Worm (Caenorhabditis elegans): ENCODE data around the gene Y39A1C.1.

Gene Y39A1C.1

DNA sequence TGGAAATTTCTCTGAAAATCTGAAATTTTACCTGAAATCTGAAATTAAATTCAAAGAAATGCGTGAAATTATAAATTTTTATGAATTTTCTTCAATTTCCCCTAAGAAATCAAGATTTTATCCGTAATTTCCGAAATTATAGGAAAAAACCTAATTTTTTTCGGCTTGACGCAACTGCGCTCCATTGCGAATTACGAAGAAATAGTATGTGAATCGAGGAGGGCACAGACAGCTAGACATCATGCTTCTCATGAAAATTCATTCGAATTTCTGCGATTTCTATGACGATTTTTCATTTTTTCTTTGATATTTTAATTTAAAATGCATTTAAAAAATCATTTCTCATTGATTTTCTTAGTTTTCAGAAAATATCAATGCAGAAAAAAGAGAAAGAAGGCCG, 26.7 kb downstream of the Y39A1C.1 start (continued):
- TF ChIP-seq ceh-9 (tag; optimal IDR thresholded peaks at IDR 0.05) (no peak), K02D7.2 (tag; optimal IDR thresholded peaks at IDR 0.05) (no peak), ets-4 (tag; optimal IDR thresholded peaks at IDR 0.05) (no peak), ceh-18 (tag; optimal IDR thresholded peaks at IDR 0.05) (peak; percentile 8), C08G9.2 (tag; optimal IDR thresholded peaks at IDR 0.05) (no peak), ceh-31 (tag; optimal IDR thresholded peaks at IDR 0.05) (peak; percentile 39), eyg-1 (tag; optimal IDR thresholded peaks at IDR 0.05) (no peak)

ce11 chrIII:10888824-10889223, 33.6 kb downstream of the Y39A1C.1 start:
- no peak for TF ChIP-seq pha-4 (tag; optimal IDR thresholded peaks at IDR 0.05)
- no peak for TF ChIP-seq zip-5 (tag; optimal IDR thresholded peaks at IDR 0.05)
- peak; percentile 16 for TF ChIP-seq elt-4 (tag; optimal IDR thresholded peaks at IDR 0.05)

DNA sequence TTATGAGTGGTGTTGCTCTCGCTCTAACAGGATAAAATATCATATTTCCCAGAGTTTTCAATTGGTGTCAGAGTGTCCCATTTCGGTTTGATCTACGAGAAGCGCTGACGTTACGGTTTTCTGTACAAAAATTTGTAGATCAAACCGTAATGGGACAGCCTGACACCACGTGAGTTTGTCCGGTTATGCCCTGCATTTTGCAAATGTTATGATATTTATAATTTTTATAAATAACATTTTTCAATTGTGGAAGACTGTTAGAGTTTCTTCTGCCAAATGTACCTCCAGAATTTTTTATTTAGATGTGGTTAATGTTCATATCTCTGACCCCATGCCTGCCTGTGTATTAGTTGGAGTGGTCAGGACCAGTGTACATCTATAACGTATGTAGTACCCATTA, 39.0 kb downstream of the Y39A1C.1 start, which contains the start of gene fbxb-87:
Gene fbxb-87, plus strand, starts transcription at position 301 of the 400 bp plus-strand sequence.
- TF ChIP-seq T23F11.4 (GFP tag; optimal IDR thresholded peaks at IDR 0.05) (no peak), odd-2 (tag; optimal IDR thresholded peaks at IDR 0.05) (no peak), ceh-22 (tag; optimal IDR thresholded peaks at IDR 0.05) (no peak), mec-3 (tag; optimal IDR thresholded peaks at IDR 0.05; ENCODE audit: borderline replicate concordance) (no peak), hlh-8 (tag; optimal IDR thresholded peaks at IDR 0.05) (no peak), ceh-34 (tag; optimal IDR thresholded peaks at IDR 0.05) (no peak), eyg-1 (tag; optimal IDR thresholded peaks at IDR 0.05) (no peak), pag-3 (tag; optimal IDR thresholded peaks at IDR 0.05; ENCODE audit: borderline replicate concordance) (no peak), madf-2 (tag; optimal IDR thresholded peaks at IDR 0.05) (no peak), fkh-6 (tag; optimal IDR thresholded peaks at IDR 0.05) (no peak), ceh-9 (tag; optimal IDR thresholded peaks at IDR 0.05) (no peak), C08G9.2 (tag; optimal IDR thresholded peaks at IDR 0.05) (no peak), hlh-30 (tag; optimal IDR thresholded peaks at IDR 0.05; ENCODE audit: insufficient read depth) (no peak), Y22D7AL.16 (tag; optimal IDR thresholded peaks at IDR 0.05) (no peak)

DNA sequence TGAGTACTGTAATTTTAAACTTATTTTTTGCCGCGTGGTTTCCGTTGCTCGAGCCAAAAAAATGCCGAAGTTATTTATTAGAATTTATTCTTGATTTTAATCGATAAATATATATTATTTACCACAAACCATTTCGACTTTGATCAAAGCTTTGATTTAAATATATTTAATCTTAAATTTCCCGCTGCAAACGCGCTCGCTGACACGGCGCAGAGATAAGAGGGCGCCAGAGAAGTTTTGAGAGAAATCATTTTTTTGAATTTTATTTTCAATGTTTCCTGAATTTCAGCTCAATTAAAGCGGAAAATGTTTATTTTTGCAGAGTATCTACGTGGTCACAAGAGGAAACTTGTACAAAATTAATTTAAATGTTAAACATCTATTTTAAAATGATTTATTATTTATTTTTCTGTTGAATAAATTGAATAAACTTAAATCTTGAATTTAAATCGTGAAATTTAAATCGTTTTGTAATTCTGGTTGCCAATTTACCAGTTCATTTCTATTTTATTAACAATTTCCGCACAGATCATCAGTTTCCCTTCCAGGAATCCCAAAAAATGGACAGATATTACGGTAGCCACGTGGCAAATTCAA, 40.7 kb downstream of the Y39A1C.1 start, which contains the start of gene com-1:
Gene com-1, plus strand, starts transcription at position 547 of the 597 bp plus-strand sequence.
- TF ChIP-seq nfya-1 (tag; optimal IDR thresholded peaks at IDR 0.05) = peak; percentile 10
- TF ChIP-seq fkh-6 (tag; optimal IDR thresholded peaks at IDR 0.05) = no peak
- no peak for TF ChIP-seq dmd-4 (tag; optimal IDR thresholded peaks at IDR 0.05; ENCODE audit: borderline replicate concordance)
- TF ChIP-seq fax-1 (tag; optimal IDR thresholded peaks at IDR 0.05) = no peak
- TF ChIP-seq unc-42 (tag; optimal IDR thresholded peaks at IDR 0.05) = peak; percentile 14

ce11 chrIII:10902341-10902740, 47.1 kb downstream of the Y39A1C.1 start, which contains the start of gene unc-119:
unc-119 (plus strand) TSS chrIII:10902641.
- TF ChIP-seq syd-9 (tag; optimal IDR thresholded peaks at IDR 0.05) (no peak), ceh-48 (tag; optimal IDR thresholded peaks at IDR 0.05) (no peak), fkh-10 (GFP tag; optimal IDR thresholded peaks at IDR 0.05) (no peak), ceh-9 (tag; optimal IDR thresholded peaks at IDR 0.05) (no peak), lim-6 (tag; optimal IDR thresholded peaks at IDR 0.05) (no peak), rnt-1 (tag; optimal IDR thresholded peaks at IDR 0.05) (no peak), tbx-7 (tag; optimal IDR thresholded peaks at IDR 0.05) (no peak), sox-4 (tag; optimal IDR thresholded peaks at IDR 0.05) (no peak)

All from whole organism, late embryonic.